Worm (Caenorhabditis elegans): ENCODE results near the gene F08F8.7.

Gene F08F8.7

DNA sequence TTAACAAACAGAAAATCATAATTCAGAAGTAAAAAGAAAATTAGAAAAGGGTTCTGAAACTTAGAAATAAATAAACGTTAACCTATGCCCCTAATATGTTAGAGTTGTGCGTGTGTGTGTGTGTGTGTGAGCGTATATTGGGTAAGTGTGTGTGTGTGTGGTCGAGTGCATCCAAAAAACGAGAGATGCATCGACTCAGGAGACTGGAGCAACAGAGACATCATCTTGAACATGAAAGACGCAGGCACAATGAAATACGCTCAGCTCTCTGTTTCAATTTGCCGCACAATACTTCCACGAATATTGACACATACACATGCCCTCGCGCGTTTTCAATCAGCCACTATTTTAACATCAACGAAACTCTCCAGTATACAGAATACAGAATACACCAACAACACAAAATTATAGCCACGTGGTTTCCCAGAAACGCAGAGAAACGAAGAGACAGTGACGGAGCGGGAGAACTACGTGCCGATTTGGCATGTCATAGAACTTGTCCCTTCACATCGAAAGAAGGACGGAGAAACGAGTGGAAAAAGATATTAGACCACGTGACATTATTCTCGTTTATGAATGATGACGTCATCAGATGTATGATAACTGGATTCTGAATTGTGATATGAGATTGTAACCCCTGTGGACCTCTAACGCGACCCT is 29.3 kb upstream of the F08F8.7 start (continued):
- TF ChIP-seq duxl-1 (tag; optimal IDR thresholded peaks at IDR 0.05; ENCODE audit: poor library complexity), result no peak
- TF ChIP-seq T26A8.4 (GFP tag; IDR thresholded peaks at IDR 0.05), result peak; percentile 74
- TF ChIP-seq mes-2 (tag; optimal IDR thresholded peaks at IDR 0.05; ENCODE audit: poor library complexity, severe bottlenecking), result peak; percentile 46
- TF ChIP-seq ctbp-1 (GFP tag; IDR thresholded peaks at IDR 0.05), result no peak

DNA sequence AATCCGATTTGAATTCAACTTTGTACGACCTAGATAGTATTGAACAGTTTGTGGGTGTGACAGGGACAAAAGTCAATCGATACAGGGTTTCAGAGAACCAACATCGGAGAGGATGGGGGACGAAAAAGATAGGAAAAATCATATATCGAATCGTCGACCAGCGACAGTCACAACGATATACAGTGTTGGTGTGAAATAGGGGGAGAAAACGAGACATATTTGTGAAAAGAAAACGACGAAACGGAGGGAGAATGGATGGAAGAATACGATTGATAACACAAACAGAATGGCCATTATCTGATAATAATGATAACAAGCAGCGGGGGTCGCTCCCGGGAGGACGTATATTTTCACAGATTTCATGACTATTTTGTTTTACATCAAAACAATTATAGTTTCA is 28.5 kb upstream of the F08F8.7 start:
- TF ChIP-seq lsy-2 (tag; optimal IDR thresholded peaks at IDR 0.05), result no peak
- no peak for TF ChIP-seq daf-16 (GFP tag; optimal IDR thresholded peaks at IDR 0.05)
- peak; percentile 71 for TF ChIP-seq daf-16 (tag; optimal IDR thresholded peaks at IDR 0.05)
- TF ChIP-seq hlh-30 (tag; optimal IDR thresholded peaks at IDR 0.05; ENCODE audit: insufficient read depth), result peak; percentile 13
- peak; percentile 27 for TF ChIP-seq mes-2 (tag; optimal IDR thresholded peaks at IDR 0.05; ENCODE audit: poor library complexity, severe bottlenecking)
- TF ChIP-seq unc-39 (tag; optimal IDR thresholded peaks at IDR 0.05), result no peak
- no peak for TF ChIP-seq tag-97 (GFP tag; IDR thresholded peaks at IDR 0.05)
- TF ChIP-seq lin-1 (GFP tag; IDR thresholded peaks at IDR 0.05), result 0 out of 2 replicates have a peak, but pooled peaks have one; percentile 38
- TF ChIP-seq rbr-2 (tag; optimal IDR thresholded peaks at IDR 0.05), result no peak
- TF ChIP-seq nhr-28 (tag; optimal IDR thresholded peaks at IDR 0.05), result peak; percentile 83
- TF ChIP-seq egl-27 (tag; optimal IDR thresholded peaks at IDR 0.05), result no peak
- TF ChIP-seq ceh-44 (GFP tag; IDR thresholded peaks at IDR 0.05), result no peak
- no peak for TF ChIP-seq pha-4 (GFP tag; IDR thresholded peaks at IDR 0.05)
- no peak for TF ChIP-seq pha-4 (tag; optimal IDR thresholded peaks at IDR 0.05)
- no peak for TF ChIP-seq ceh-20 (GFP tag; IDR thresholded peaks at IDR 0.05)
- TF ChIP-seq mep-1 (tag; optimal IDR thresholded peaks at IDR 0.05), result peak; percentile 12
- no peak for TF ChIP-seq hif-1 (tag; optimal IDR thresholded peaks at IDR 0.05)
- TF ChIP-seq ces-1 (GFP tag; optimal IDR thresholded peaks at IDR 0.05), result no peak
- no peak for TF ChIP-seq lin-15B (tag; optimal IDR thresholded peaks at IDR 0.05)
- no peak for TF ChIP-seq nhr-77 (tag; optimal IDR thresholded peaks at IDR 0.05)
- no peak for TF ChIP-seq jun-1 (tag; optimal IDR thresholded peaks at IDR 0.05)
- no peak for TF ChIP-seq zip-2 (tag; optimal IDR thresholded peaks at IDR 0.05)
- no peak for TF ChIP-seq aha-1 (tag)
- no peak for TF ChIP-seq lin-13 (GFP tag; optimal IDR thresholded peaks at IDR 0.05)
- no peak for TF ChIP-seq F26F4.8 (GFP tag; conservative IDR thresholded peaks at IDR 0.05)
- no peak for TF ChIP-seq zip-11 (GFP tag; IDR thresholded peaks at IDR 0.05)
- no peak for TF ChIP-seq Y48G9A.11 (GFP tag; IDR thresholded peaks at IDR 0.05)
- TF ChIP-seq ztf-7 (tag; optimal IDR thresholded peaks at IDR 0.05), result peak; percentile 26
- no peak for TF ChIP-seq nhr-102 (tag; optimal IDR thresholded peaks at IDR 0.05)
- TF ChIP-seq ztf-11 (tag; optimal IDR thresholded peaks at IDR 0.05), result no peak
- TF ChIP-seq dve-1 (tag; optimal IDR thresholded peaks at IDR 0.05; ENCODE audit: insufficient read depth), result peak; percentile 35
- TF ChIP-seq cey-2 (tag; optimal IDR thresholded peaks at IDR 0.05; ENCODE audit: borderline replicate concordance, insufficient read depth), result no peak
- peak; percentile 3 for TF ChIP-seq ama-1 (optimal IDR thresholded peaks at IDR 0.05)
- peak in 1 of 2 experiments; percentile 96 for TF ChIP-seq unc-62 (GFP tag; optimal IDR thresholded peaks at IDR 0.05 in 1 of 2)
- no peak for TF ChIP-seq unc-62 (tag; optimal IDR thresholded peaks at IDR 0.05)
- TF ChIP-seq snpc-1.2 (GFP tag; IDR thresholded peaks at IDR 0.05), result no peak
- no peak for TF ChIP-seq T20F7.1 (GFP tag; optimal IDR thresholded peaks at IDR 0.05)
- TF ChIP-seq ZK546.5 (tag; optimal IDR thresholded peaks at IDR 0.05), result no peak
- peak; percentile 80 for TF ChIP-seq pqm-1 (tag; optimal IDR thresholded peaks at IDR 0.05)
- TF ChIP-seq aly-2 (tag; optimal IDR thresholded peaks at IDR 0.05), result no peak
- TF ChIP-seq snpc-4 (tag; optimal IDR thresholded peaks at IDR 0.05), result no peak
- TF ChIP-seq dmd-9 (GFP tag; IDR thresholded peaks at IDR 0.05), result no peak
- TF ChIP-seq Y105C5A.15 (GFP tag; IDR thresholded peaks at IDR 0.05), result no peak
- TF ChIP-seq daf-12 (tag; optimal IDR thresholded peaks at IDR 0.05), result no peak
- TF ChIP-seq mxl-3 (GFP tag; optimal IDR thresholded peaks at IDR 0.05), result peak; percentile 71
- TF ChIP-seq mdt-29 (GFP tag; IDR thresholded peaks at IDR 0.05), result no peak
- 0 out of 2 replicates have a peak, but pooled peaks have one; percentile 20 for TF ChIP-seq vab-7 (GFP tag; IDR thresholded peaks at IDR 0.05)
